Fruit fly (Drosophila melanogaster) whole organism, embryonic: Measurements from ENCODE around the gene Tgt.

Source experiments
- ATbp ChIP-seq: fragments of 200-800 bp; sonication (Bioruptor generic); optimal IDR thresholded peaks from 2 replicates; lab custom pipeline; 2017; ENCODE audit warnings: missing biosample characterization, mild to moderate bottlenecking, missing genetic modification characterization, missing genetic modification reagents
- CG10147 ChIP-seq: fragments of 200-800 bp; sonication (Bioruptor generic); optimal IDR thresholded peaks from 2 replicates; lab custom pipeline; 2019; ENCODE audit warnings: missing biosample characterization, mild to moderate bottlenecking, missing genetic modification characterization, moderate library complexity
- CG10274 ChIP-seq: fragments of 200-800 bp; sonication (Bioruptor generic); optimal IDR thresholded peaks from 3 replicates; lab custom pipeline; 2017; ENCODE audit warnings: missing biosample characterization, mild to moderate bottlenecking, missing genetic modification characterization
- CG11723 ChIP-seq: fragments of 200-800 bp; sonication (Bioruptor generic); optimal IDR thresholded peaks from 2 replicates; lab custom pipeline; 2017; ENCODE audit warnings: missing biosample characterization, mild to moderate bottlenecking, missing genetic modification characterization
- CG12071 ChIP-seq: fragments of 200-800 bp; sonication (Bioruptor generic); optimal IDR thresholded peaks from 3 replicates; lab custom pipeline; 2018; ENCODE audit warnings: missing biosample characterization, mild to moderate bottlenecking, missing genetic modification characterization
- CG12104 ChIP-seq: fragments of 200-800 bp; sonication (Bioruptor generic); optimal IDR thresholded peaks from 3 replicates; lab custom pipeline; 2016; ENCODE audit warnings: missing biosample characterization, missing genetic modification characterization
- CG13287 ChIP-seq: fragments of 200-800 bp; sonication (Bioruptor generic); IDR thresholded peaks from 2 replicates; pipeline ENCODE4 v1.3.6; 2022; ENCODE audit warnings: missing biosample characterization, missing genetic modification characterization; ENCODE audit not compliant: partially characterized antibody
- CG14050 ChIP-seq: fragments of 200-800 bp; sonication (Bioruptor generic); IDR thresholded peaks from 3 replicates; pipeline ENCODE4 v1.3.6; 2022; ENCODE audit warnings: missing biosample characterization, missing genetic modification characterization
- CG17186 ChIP-seq: fragments of 200-800 bp; sonication (Bioruptor generic); optimal IDR thresholded peaks from 3 replicates; lab custom pipeline; 2017; ENCODE audit warnings: missing biosample characterization, missing genetic modification reagents, missing genetic modification characterization
- CG17328 ChIP-seq: fragments of 200-800 bp; sonication (Bioruptor generic); IDR thresholded peaks from 2 replicates; pipeline ENCODE4 v1.3.6; 2022; ENCODE audit warnings: missing biosample characterization, missing genetic modification characterization
- CG17802 ChIP-seq: fragments of 200-800 bp; sonication (Bioruptor generic); optimal IDR thresholded peaks from 2 replicates; lab custom pipeline; 2018; ENCODE audit warnings: missing biosample characterization, mild to moderate bottlenecking, missing genetic modification characterization, moderate library complexity
- CG2712 ChIP-seq: fragments of 200-800 bp; optimal IDR thresholded peaks from 3 replicates; lab custom pipeline; 2019; ENCODE audit warnings: missing biosample characterization, mild to moderate bottlenecking, missing genetic modification characterization, moderate library complexity
- CG31224 ChIP-seq: fragments of 200-800 bp; sonication (Bioruptor generic); IDR thresholded peaks from 2 replicates; pipeline ENCODE4 v1.3.6; 2022; ENCODE audit warnings: missing biosample characterization, missing genetic modification characterization
- CG3726 ChIP-seq: fragments of 200-800 bp; sonication (Bioruptor generic); IDR thresholded peaks from 3 replicates; pipeline ENCODE4, ENCODE4 v1.3.6; 2022; ENCODE audit warnings: missing biosample characterization, missing genetic modification characterization
- CG43689 ChIP-seq: fragments of 200-800 bp; sonication (Bioruptor generic); IDR thresholded peaks from 2 replicates; pipeline ENCODE4 v1.3.6; 2022; ENCODE audit warnings: missing biosample characterization, missing genetic modification characterization
- CG6813 ChIP-seq: fragments of 200-800 bp; sonication (Bioruptor generic); optimal IDR thresholded peaks from 2 replicates; lab custom pipeline; 2017; ENCODE audit warnings: missing biosample characterization, missing genetic modification characterization, mild to moderate bottlenecking, moderate library complexity, missing genetic modification reagents
- CG7372 ChIP-seq: fragments of 200-800 bp; sonication (Bioruptor generic); IDR thresholded peaks from 2 replicates; pipeline ENCODE4 v1.3.6; 2022; ENCODE audit warnings: missing biosample characterization, missing genetic modification characterization
- CG8089 ChIP-seq: fragments of 200-800 bp; sonication (Bioruptor generic); optimal IDR thresholded peaks from 3 replicates; lab custom pipeline; 2016; ENCODE audit warnings: missing biosample characterization, missing genetic modification characterization
- CkIIα-i1 ChIP-seq: fragments of 200-800 bp; sonication (Bioruptor generic); IDR thresholded peaks from 2 replicates; pipeline ENCODE4 v1.3.6; 2022; ENCODE audit warnings: missing biosample characterization, missing genetic modification characterization
- CoRest ChIP-seq: fragments of 200-800 bp; sonication (Bioruptor generic); optimal IDR thresholded peaks from 3 replicates; lab custom pipeline; 2018; ENCODE audit warnings: missing biosample characterization, mild to moderate bottlenecking, missing genetic modification characterization, moderate library complexity
- Deaf1 ChIP-seq: fragments of 200-800 bp; optimal IDR thresholded peaks from 3 replicates; lab custom pipeline; 2019; ENCODE audit warnings: missing biosample characterization, mild to moderate bottlenecking, missing genetic modification characterization, moderate library complexity
- Dip2 ChIP-seq: fragments of 200-800 bp; sonication (Bioruptor generic); IDR thresholded peaks from 2 replicates; pipeline ENCODE4 v1.3.6; 2022; ENCODE audit warnings: missing biosample characterization, missing genetic modification characterization
- Dp ChIP-seq: fragments of 200-800 bp; sonication (Bioruptor generic); optimal IDR thresholded peaks from 2 replicates; lab custom pipeline; 2018; ENCODE audit warnings: missing biosample characterization, mild to moderate bottlenecking, missing genetic modification characterization, moderate library complexity
- Ets65A ChIP-seq: fragments of 200-800 bp; sonication (Bioruptor generic); peaks from one replicate; lab custom pipeline; 2016; ENCODE audit warnings: missing biosample characterization, missing genetic modification characterization
- Fer3 ChIP-seq: fragments of 200-800 bp; sonication (Bioruptor generic); optimal IDR thresholded peaks from 2 replicates; lab custom pipeline; 2018; ENCODE audit warnings: missing biosample characterization, mild to moderate bottlenecking, missing genetic modification characterization, moderate library complexity
- H15 ChIP-seq: fragments of 200-800 bp; sonication (Bioruptor generic); IDR thresholded peaks from 3 replicates; pipeline ENCODE4 v1.3.6; 2022; ENCODE audit warnings: missing biosample characterization, missing genetic modification characterization
- HHEX ChIP-seq: fragments of 200-800 bp; sonication (Bioruptor generic); optimal IDR thresholded peaks from 3 replicates; lab custom pipeline; 2017; ENCODE audit warnings: missing biosample characterization, mild to moderate bottlenecking, missing genetic modification characterization, missing genetic modification reagents
- HLH3B ChIP-seq: fragments of 200-800 bp; sonication (Bioruptor generic); IDR thresholded peaks from 2 replicates; pipeline ENCODE4 v1.3.6; 2022; ENCODE audit warnings: missing biosample characterization, missing genetic modification characterization
- Hr51 ChIP-seq, 2 experiments: fragments of 200-800 bp; sonication (Bioruptor generic); optimal IDR thresholded peaks; 2 replicates in 1 of 2; 3 replicates in 1 of 2; lab custom pipeline; 2016 to 2018; ENCODE audit warnings: missing biosample characterization in 2 of 2, missing genetic modification characterization in 2 of 2, mild to moderate bottlenecking in 1 of 2, moderate library complexity in 1 of 2
- Mes4 ChIP-seq: fragments of 200-800 bp; sonication (Bioruptor generic); optimal IDR thresholded peaks from 2 replicates; lab custom pipeline; 2016; ENCODE audit warnings: missing biosample characterization, missing genetic modification characterization
- Nf-YC ChIP-seq: fragments of 200-800 bp; optimal IDR thresholded peaks from 3 replicates; lab custom pipeline; 2019; ENCODE audit warnings: missing biosample characterization, mild to moderate bottlenecking, missing genetic modification characterization, moderate library complexity
- Rx ChIP-seq: fragments of 200-800 bp; sonication (Bioruptor generic); IDR thresholded peaks from 2 replicates; pipeline ENCODE4 v1.3.6; 2022; ENCODE audit warnings: missing biosample characterization, missing genetic modification characterization
- Six4 ChIP-seq: fragments of 200-800 bp; sonication (Bioruptor generic); optimal IDR thresholded peaks from 2 replicates; lab custom pipeline; 2016; ENCODE audit warnings: missing biosample characterization, missing genetic modification characterization
- TFAM ChIP-seq: fragments of 200-800 bp; sonication (Bioruptor generic); optimal IDR thresholded peaks from 2 replicates; lab custom pipeline; 2017; ENCODE audit warnings: missing biosample characterization, missing genetic modification characterization, inconsistent platforms
- amos ChIP-seq: fragments of 200-800 bp; sonication (Bioruptor generic); IDR thresholded peaks from 2 replicates; pipeline ENCODE4 v1.3.6; 2022; ENCODE audit warnings: missing biosample characterization, missing genetic modification characterization; ENCODE audit not compliant: partially characterized antibody
- chif ChIP-seq, 2 experiments: fragments of 200-800 bp; sonication (Bioruptor generic); optimal IDR thresholded peaks; 3 replicates each; lab custom pipeline; 2016; ENCODE audit warnings: missing biosample characterization in 2 of 2, missing genetic modification characterization in 2 of 2
- ci ChIP-seq: fragments of 200-800 bp; sonication (Bioruptor generic); IDR thresholded peaks from 3 replicates; pipeline ENCODE4 v1.3.6; 2022; ENCODE audit warnings: missing biosample characterization, missing genetic modification characterization
- fd64A ChIP-seq: fragments of 200-800 bp; sonication (Bioruptor generic); optimal IDR thresholded peaks from 3 replicates; lab custom pipeline; 2018; ENCODE audit warnings: missing biosample characterization, mild to moderate bottlenecking, missing genetic modification characterization
- fd96Cb ChIP-seq: fragments of 200-800 bp; sonication (Bioruptor generic); optimal IDR thresholded peaks from 2 replicates; lab custom pipeline; 2018; ENCODE audit warnings: missing biosample characterization, mild to moderate bottlenecking, missing genetic modification characterization, moderate library complexity
- gsb-n ChIP-seq: fragments of 200-800 bp; sonication (Bioruptor generic); optimal IDR thresholded peaks from 3 replicates; lab custom pipeline; 2018; ENCODE audit warnings: missing biosample characterization, mild to moderate bottlenecking, missing genetic modification characterization
- ham ChIP-seq: fragments of 200-800 bp; sonication (Bioruptor generic); IDR thresholded peaks from 2 replicates; pipeline ENCODE4 v1.3.6; 2022; ENCODE audit warnings: missing biosample characterization, missing genetic modification characterization
- hbn ChIP-seq: fragments of 200-800 bp; sonication (Bioruptor generic); IDR thresholded peaks from 2 replicates; pipeline ENCODE4 v1.3.6; 2022; ENCODE audit warnings: missing biosample characterization, missing genetic modification characterization; ENCODE audit not compliant: partially characterized antibody
- jing ChIP-seq: fragments of 200-800 bp; sonication (Bioruptor generic); optimal IDR thresholded peaks from 2 replicates; lab custom pipeline; 2018; ENCODE audit warnings: missing biosample characterization, mild to moderate bottlenecking, missing genetic modification characterization
- lab ChIP-seq: fragments of 200-800 bp; sonication (Bioruptor generic); optimal IDR thresholded peaks from 3 replicates; lab custom pipeline; 2017; ENCODE audit warnings: missing biosample characterization, missing genetic modification characterization, mild to moderate bottlenecking, moderate library complexity, missing genetic modification reagents
- luna ChIP-seq: fragments of 200-800 bp; sonication (Bioruptor generic); optimal IDR thresholded peaks from 2 replicates; lab custom pipeline; 2016; ENCODE audit warnings: missing biosample characterization, missing genetic modification characterization
- onecut ChIP-seq: fragments of 200-800 bp; sonication (Bioruptor generic); IDR thresholded peaks from 2 replicates; pipeline ENCODE4 v1.3.6; 2022; ENCODE audit warnings: missing biosample characterization, missing genetic modification characterization
- prd ChIP-seq, 3 experiments: fragments of >200 bp in 2 of 3; fragments of 200-800 bp in 1 of 3; sonication (Bioruptor generic) in 1 of 3; optimal IDR thresholded peaks in 2 of 3; IDR thresholded peaks in 1 of 3; 2 replicates in 2 of 3; 3 replicates in 1 of 3; pipeline versions ENCODE4 v1.3.6 to Lab custom; 2017 to 2022; ENCODE audit warnings: missing biosample characterization in 1 of 3, missing genetic modification characterization in 1 of 3
- sens ChIP-seq: fragments of 200-800 bp; sonication (Bioruptor generic); peaks from one replicate; lab custom pipeline; 2016; ENCODE audit warnings: missing biosample characterization, missing genetic modification characterization
- shn ChIP-seq: fragments of 200-800 bp; sonication (Bioruptor generic); optimal IDR thresholded peaks from 3 replicates; lab custom pipeline; 2016; ENCODE audit warnings: missing biosample characterization, missing genetic modification characterization
- toy ChIP-seq: fragments of 200-800 bp; sonication (Bioruptor generic); IDR thresholded peaks from 2 replicates; pipeline ENCODE4 v1.3.6; 2022; ENCODE audit warnings: missing biosample characterization, missing genetic modification characterization
- unc-4 ChIP-seq: fragments of 200-800 bp; sonication (Bioruptor generic); IDR thresholded peaks from 2 replicates; pipeline ENCODE4 v1.3.6; 2022; ENCODE audit warnings: missing biosample characterization, missing genetic modification characterization; ENCODE audit not compliant: partially characterized antibody

Tgt gene

DNA sequence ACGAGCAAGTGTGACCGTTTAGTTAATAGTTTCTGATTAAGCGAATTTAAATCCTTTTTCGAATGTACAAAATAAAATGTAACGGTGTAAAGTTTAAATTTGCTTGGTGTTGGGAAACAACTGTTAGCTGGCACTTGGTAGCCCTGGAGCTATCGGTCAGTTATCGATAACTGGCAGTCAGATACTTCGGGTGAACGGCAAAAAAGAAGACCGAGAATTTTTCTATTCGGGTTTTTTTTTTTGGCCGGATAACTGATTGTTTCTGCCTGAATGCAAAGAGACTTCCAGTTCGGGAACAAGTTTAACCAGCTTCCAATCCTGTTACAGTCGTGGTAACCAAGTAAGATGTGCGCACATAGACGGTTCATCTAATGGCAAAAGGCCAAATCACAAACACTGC is 6.3 kb upstream of the Tgt start, which contains the start of gene CG4896 (continued):
- TF ChIP-seq CG17802 (tag; lab: Kevin White, UChicago) (no peak), CG10274 (no peak), Fer3 (tag; lab: Kevin White, UChicago) (no peak), H15 (GFP tag; lab: Robert Waterston, UW) (no peak), CG3726 (GFP tag; lab: Robert Waterston, UW) (no peak), TFAM (GFP tag; lab: Kevin White, UChicago) (no peak), Dip2 (GFP tag; lab: Robert Waterston, UW) (no peak), Ets65A (GFP tag; lab: Kevin White, UChicago) (no peak), CG10147 (GFP tag; lab: Kevin White, UChicago) (no peak), CG2712 (no peak), Dp (peak; percentile 65), amos (GFP tag; lab: Robert Waterston, UW) (peak; percentile 70), CG12071 (GFP tag; lab: Kevin White, UChicago) (no peak), shn (GFP tag; lab: Kevin White, UChicago) (peak; percentile 10), jing (GFP tag; lab: Kevin White, UChicago) (no peak), CG7372 (no peak), sens (GFP tag; lab: Kevin White, UChicago) (no peak), CG12104 (no peak), CG17186 (GFP tag; lab: Kevin White, UChicago) (no peak), Rx (GFP tag; lab: Robert Waterston, UW) (no peak), CkIIα-i1 (GFP tag; lab: Robert Waterston, UW) (no peak), ci (GFP tag; lab: Robert Waterston, UW) (peak; percentile 49; the same call in 1 of the 3 replicates), Mes4 (no peak), unc-4 (GFP tag; lab: Robert Waterston, UW) (peak; percentile 65), CG6813 (GFP tag; lab: Kevin White, UChicago) (no peak), chif (GFP tag; optimal IDR thresholded peaks at IDR 0.05; lab: Kevin White, UChicago) (no peak), CG17328 (GFP tag; lab: Robert Waterston, UW) (no peak), Nf-YC (tag; lab: Kevin White, UChicago) (no peak), Six4 (GFP tag; lab: Kevin White, UChicago) (no peak), CG43689 (GFP tag; lab: Robert Waterston, UW) (no peak), hbn (peak; percentile 36; the same call in 1 of the 2 replicates), CG8089 (GFP tag; lab: Kevin White, UChicago) (no peak), prd (optimal IDR thresholded peaks at IDR 0.05; lab: Kevin White, UChicago) (no peak), prd (GFP tag; IDR thresholded peaks at IDR 0.05; lab: Robert Waterston, UW) (no peak), Deaf1 (tag; lab: Kevin White, UChicago) (peak; percentile 75), HLH3B (GFP tag; lab: Robert Waterston, UW) (no peak), Hr51 (GFP tag; optimal IDR thresholded peaks at IDR 0.05; lab: Kevin White, UChicago) (no peak), HHEX (GFP tag; lab: Kevin White, UChicago) (no peak), ATbp (no peak), onecut (no peak; the same call in 1 of the 2 replicates), CG11723 (GFP tag; lab: Kevin White, UChicago) (no peak), luna (GFP tag; lab: Kevin White, UChicago) (peak; percentile 6), fd96Cb (tag; lab: Kevin White, UChicago) (no peak), toy (GFP tag; lab: Robert Waterston, UW) (no peak), CG31224 (GFP tag; lab: Robert Waterston, UW) (no peak), gsb-n (tag; lab: Kevin White, UChicago) (no peak), ham (GFP tag; lab: Robert Waterston, UW) (no peak), CG14050 (no peak), CoRest (tag; lab: Kevin White, UChicago) (peak; percentile 29), lab (GFP tag; lab: Kevin White, UChicago) (no peak), fd64A (GFP tag; lab: Kevin White, UChicago) (no peak), CG13287 (GFP tag; lab: Robert Waterston, UW) (peak; percentile 76)
